Worm (Caenorhabditis elegans): Measurements from ENCODE around the gene srm-3.

DNA sequence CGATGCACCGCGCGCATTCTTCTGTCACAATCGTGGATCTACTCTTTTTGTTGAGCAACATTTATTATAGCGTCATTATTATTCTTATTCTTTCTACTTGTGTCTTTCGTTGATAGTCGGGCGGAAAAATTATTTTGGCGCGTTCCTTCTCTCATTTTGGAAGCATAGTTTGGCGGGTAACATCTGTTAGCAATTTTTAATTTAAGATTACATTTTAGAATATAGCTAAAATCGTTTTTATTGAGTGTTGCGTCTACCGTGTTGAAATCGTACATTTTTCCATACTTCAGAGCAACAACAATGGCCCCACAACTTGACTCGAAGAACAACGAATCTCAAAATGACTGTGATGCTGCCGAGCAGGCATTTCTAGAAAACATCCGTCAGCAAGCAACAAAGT lies 41.9 kb downstream of the srm-3 start, which contains the start of gene sdz-36:
- TF ChIP-seq W03F9.2 (tag; optimal IDR thresholded peaks at IDR 0.05) (no peak), him-1 (tag; optimal IDR thresholded peaks at IDR 0.05) (no peak), dao-5 (tag; optimal IDR thresholded peaks at IDR 0.05) (no peak)

Measured in whole organism, L4/young adult.